Worm (Caenorhabditis elegans): ENCODE data around the gene Y116A8C.19.

The Y116A8C.19 gene

DNA sequence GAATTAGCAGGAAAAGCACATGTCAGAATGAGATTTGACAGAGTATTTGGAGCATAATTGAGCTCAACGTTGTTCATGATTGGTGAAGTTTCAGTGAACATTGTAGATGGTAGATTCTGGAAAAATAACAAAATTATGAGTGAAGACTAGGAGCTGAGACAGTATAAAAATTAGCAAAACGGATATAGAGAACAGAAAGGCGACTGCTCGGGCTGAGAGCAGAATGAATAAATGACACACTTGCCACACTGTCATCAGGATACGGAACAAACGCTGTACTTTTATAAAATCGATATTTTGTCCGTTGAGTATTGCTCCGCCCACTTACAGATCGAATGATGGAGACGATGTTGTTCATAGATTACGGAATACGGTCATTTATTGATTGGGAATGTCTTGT, 14.4 kb downstream of the Y116A8C.19 start, which contains the start of gene dct-13:
dct-13 (minus strand) TSS at position 101 of the 400 bp plus-strand sequence.
- no peak for TF ChIP-seq bed-3 (GFP tag; optimal IDR thresholded peaks at IDR 0.05)
- TF ChIP-seq zip-8 (tag; optimal IDR thresholded peaks at IDR 0.05) = no peak
- TF ChIP-seq ceh-43 (GFP tag; optimal IDR thresholded peaks at IDR 0.05) = no peak
- no peak for TF ChIP-seq elt-1 (tag; optimal IDR thresholded peaks at IDR 0.05; ENCODE audit: borderline replicate concordance, insufficient read depth)
- no peak for TF ChIP-seq drap-1 (GFP tag; optimal IDR thresholded peaks at IDR 0.05)
- no peak for TF ChIP-seq ceh-39 (tag; optimal IDR thresholded peaks at IDR 0.05)

DNA sequence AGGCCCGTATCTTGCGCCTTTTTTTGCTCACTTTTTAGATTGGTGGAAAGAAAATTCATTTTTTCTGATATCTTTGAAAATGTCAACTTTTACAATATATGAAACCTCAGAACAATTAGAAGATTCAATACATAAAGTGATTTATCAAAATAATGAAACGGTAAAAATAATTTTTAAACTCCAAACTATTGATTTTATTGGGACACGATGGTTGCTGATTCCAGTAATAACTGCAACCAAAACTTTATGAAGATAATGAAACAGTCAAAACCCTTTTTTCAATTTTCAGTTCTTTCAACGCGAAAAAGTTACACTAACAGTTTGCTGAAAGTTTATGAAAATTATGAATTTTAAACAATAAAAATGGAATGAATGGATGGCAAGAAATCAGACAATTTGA, 18.4 kb downstream of the Y116A8C.19 start:
- TF ChIP-seq ham-2 (GFP tag; optimal IDR thresholded peaks at IDR 0.05) (no peak), unc-39 (tag; optimal IDR thresholded peaks at IDR 0.05) (no peak), sptf-1 (tag; optimal IDR thresholded peaks at IDR 0.05) (no peak), flh-1 (GFP tag; optimal IDR thresholded peaks at IDR 0.05) (no peak)

DNA sequence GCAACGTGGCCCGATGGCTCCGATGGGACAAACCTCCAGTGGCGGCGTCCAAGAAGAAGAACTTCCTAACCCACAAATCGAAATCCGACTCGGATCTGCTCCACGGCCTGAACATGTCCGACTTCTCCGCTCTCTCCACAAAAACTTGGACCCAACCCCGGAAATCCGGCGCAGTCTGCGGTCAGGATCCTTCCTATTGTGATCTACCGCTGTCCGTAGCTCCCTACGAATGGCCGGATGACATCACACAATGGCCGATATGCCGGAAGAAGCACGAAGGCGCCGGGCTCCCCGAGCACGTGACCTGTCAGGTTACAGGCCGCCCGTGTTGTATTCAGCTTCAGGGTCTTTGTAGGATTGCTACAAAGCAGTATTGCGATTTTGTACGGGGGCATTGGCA, 29.2 kb downstream of the Y116A8C.19 start:
- TF ChIP-seq nhr-237 (tag; optimal IDR thresholded peaks at IDR 0.05) = no peak
- TF ChIP-seq ces-1 (GFP tag; optimal IDR thresholded peaks at IDR 0.05) = no peak
- TF ChIP-seq unc-120 (tag; optimal IDR thresholded peaks at IDR 0.05; ENCODE audit: poor library complexity, severe bottlenecking) = no peak
- no peak for TF ChIP-seq cnd-1 (tag; optimal IDR thresholded peaks at IDR 0.05)
- TF ChIP-seq M03D4.4 (tag; optimal IDR thresholded peaks at IDR 0.05) = no peak
- TF ChIP-seq elt-3 (tag; optimal IDR thresholded peaks at IDR 0.05) = no peak
- no peak for TF ChIP-seq lsy-2 (tag; optimal IDR thresholded peaks at IDR 0.05)
- TF ChIP-seq mab-5 (tag; optimal IDR thresholded peaks at IDR 0.05) = no peak
- TF ChIP-seq zip-8 (tag; optimal IDR thresholded peaks at IDR 0.05) = no peak
- no peak for TF ChIP-seq mep-1 (tag; optimal IDR thresholded peaks at IDR 0.05)
- no peak for TF ChIP-seq tbx-8 (GFP tag; optimal IDR thresholded peaks at IDR 0.05)
- TF ChIP-seq elt-1 (tag; optimal IDR thresholded peaks at IDR 0.05; ENCODE audit: borderline replicate concordance, insufficient read depth) = no peak
- no peak for TF ChIP-seq ztf-11 (tag; optimal IDR thresholded peaks at IDR 0.05)
- TF ChIP-seq unc-39 (tag; optimal IDR thresholded peaks at IDR 0.05) = no peak
- no peak for TF ChIP-seq sem-2 (GFP tag; optimal IDR thresholded peaks at IDR 0.05)
- no peak for TF ChIP-seq lin-13 (tag; optimal IDR thresholded peaks at IDR 0.05)

DNA sequence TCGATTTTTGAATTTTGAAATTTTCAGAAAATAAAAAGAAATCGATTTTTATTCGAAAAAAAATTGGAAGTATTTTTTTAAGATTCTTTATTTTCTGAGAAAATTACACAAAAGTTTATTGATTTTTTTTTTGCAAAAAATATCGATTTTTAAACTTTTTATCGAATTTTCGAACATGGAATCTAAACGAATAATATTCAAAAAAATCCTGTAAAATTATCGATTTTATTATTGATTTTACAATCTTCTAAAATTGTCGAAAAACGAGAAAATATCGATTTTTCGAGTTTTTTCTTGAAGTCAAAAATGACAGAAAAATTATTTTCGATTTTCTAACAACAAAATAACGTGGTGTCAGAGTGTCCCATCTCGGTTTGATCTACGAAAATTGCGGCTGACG, 33.7 kb downstream of the Y116A8C.19 start:
- no peak for TF ChIP-seq elt-1 (tag; optimal IDR thresholded peaks at IDR 0.05; ENCODE audit: borderline replicate concordance, insufficient read depth)
- no peak for TF ChIP-seq lin-32 (GFP tag; optimal IDR thresholded peaks at IDR 0.05)
- no peak for TF ChIP-seq nhr-12 (tag; optimal IDR thresholded peaks at IDR 0.05)
- no peak for TF ChIP-seq sem-2 (GFP tag; optimal IDR thresholded peaks at IDR 0.05)
- TF ChIP-seq pha-4 (tag; optimal IDR thresholded peaks at IDR 0.05) = no peak
- no peak for TF ChIP-seq ceh-39 (tag; optimal IDR thresholded peaks at IDR 0.05)

DNA sequence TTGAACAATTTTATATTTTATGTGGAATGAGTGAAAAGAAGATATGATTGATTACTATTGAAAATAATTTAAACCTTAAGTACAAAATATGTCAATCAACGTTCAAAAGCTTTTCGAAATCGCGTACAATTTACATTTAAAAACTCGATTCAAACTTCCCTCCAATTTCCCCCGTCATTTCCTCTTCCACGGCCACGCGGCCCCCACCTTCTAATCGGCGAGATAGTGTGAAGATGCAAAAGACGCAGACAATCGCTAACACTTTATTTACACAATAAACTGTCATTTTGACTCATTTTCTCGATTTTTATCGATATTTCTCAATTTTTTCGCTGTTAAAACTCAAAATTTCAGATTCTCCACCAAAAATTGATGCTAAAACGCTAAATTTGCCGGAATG, 44.0 kb downstream of the Y116A8C.19 start, which contains the start of gene rom-4:
rom-4 (plus strand) TSS at position 398 of the 400 bp plus-strand sequence.
- TF ChIP-seq mab-5 (tag; optimal IDR thresholded peaks at IDR 0.05) (peak; percentile 23), ces-1 (GFP tag; optimal IDR thresholded peaks at IDR 0.05) (peak; percentile 40), pha-4 (tag; optimal IDR thresholded peaks at IDR 0.05) (peak; percentile 48), mls-2 (tag; optimal IDR thresholded peaks at IDR 0.05) (no peak), lin-13 (tag; optimal IDR thresholded peaks at IDR 0.05) (peak; percentile 24)

All from whole organism, mixed stage, embryonic.